Worm (Caenorhabditis elegans): Measurements from ENCODE around the gene hsp-12.6.

Gene hsp-12.6

ce11 chrIV:9467418-9467817, 20.4 kb upstream of the hsp-12.6 start, which contains the start of gene F38E11.6:
Gene F38E11.6, minus strand, starts transcription at chrIV:9467518.
- TF ChIP-seq drap-1 (GFP tag; optimal IDR thresholded peaks at IDR 0.05): no peak
- no peak for TF ChIP-seq unc-39 (tag; optimal IDR thresholded peaks at IDR 0.05)
- TF ChIP-seq ceh-39 (tag; optimal IDR thresholded peaks at IDR 0.05): no peak
- TF ChIP-seq zip-8 (tag; optimal IDR thresholded peaks at IDR 0.05): no peak
- TF ChIP-seq ztf-11 (tag; optimal IDR thresholded peaks at IDR 0.05): no peak
- no peak for TF ChIP-seq sptf-1 (tag; optimal IDR thresholded peaks at IDR 0.05)
- TF ChIP-seq unc-120 (tag; optimal IDR thresholded peaks at IDR 0.05; ENCODE audit: poor library complexity, severe bottlenecking): no peak

ce11 chrIV:9464345-9464783, 17.3 kb upstream of the hsp-12.6 start:
- no peak for TF ChIP-seq ceh-43 (GFP tag; optimal IDR thresholded peaks at IDR 0.05)
- no peak for TF ChIP-seq nhr-28 (tag; optimal IDR thresholded peaks at IDR 0.05)
- no peak for TF ChIP-seq unc-120 (tag; optimal IDR thresholded peaks at IDR 0.05; ENCODE audit: poor library complexity, severe bottlenecking)
- TF ChIP-seq tbx-8 (GFP tag; optimal IDR thresholded peaks at IDR 0.05): no peak
- TF ChIP-seq drap-1 (GFP tag; optimal IDR thresholded peaks at IDR 0.05): no peak
- no peak for TF ChIP-seq lsy-2 (tag; optimal IDR thresholded peaks at IDR 0.05)
- no peak for TF ChIP-seq unc-62 (GFP tag; optimal IDR thresholded peaks at IDR 0.05)
- no peak for TF ChIP-seq bed-3 (GFP tag; optimal IDR thresholded peaks at IDR 0.05)
- no peak for TF ChIP-seq ztf-11 (tag; optimal IDR thresholded peaks at IDR 0.05)
- no peak for TF ChIP-seq ceh-83 (GFP tag; optimal IDR thresholded peaks at IDR 0.05)
- TF ChIP-seq zip-8 (tag; optimal IDR thresholded peaks at IDR 0.05): no peak
- no peak for TF ChIP-seq ces-1 (GFP tag; optimal IDR thresholded peaks at IDR 0.05)
- no peak for TF ChIP-seq sptf-1 (tag; optimal IDR thresholded peaks at IDR 0.05)
- no peak for TF ChIP-seq flh-1 (GFP tag; optimal IDR thresholded peaks at IDR 0.05)
- no peak for TF ChIP-seq lin-32 (GFP tag; optimal IDR thresholded peaks at IDR 0.05)
- TF ChIP-seq hlh-1 (tag; optimal IDR thresholded peaks at IDR 0.05): no peak
- TF ChIP-seq mep-1 (tag; optimal IDR thresholded peaks at IDR 0.05): no peak
- no peak for TF ChIP-seq nhr-237 (tag; optimal IDR thresholded peaks at IDR 0.05)
- TF ChIP-seq nhr-12 (tag; optimal IDR thresholded peaks at IDR 0.05): no peak
- TF ChIP-seq lin-13 (tag; optimal IDR thresholded peaks at IDR 0.05): no peak

- TF ChIP-seq pha-4 (tag; optimal IDR thresholded peaks at IDR 0.05): no peak
- peak; percentile 49 for TF ChIP-seq ces-1 (GFP tag; optimal IDR thresholded peaks at IDR 0.05)
- peak; percentile 40 for TF ChIP-seq mep-1 (tag; optimal IDR thresholded peaks at IDR 0.05)
- TF ChIP-seq tbx-8 (GFP tag; optimal IDR thresholded peaks at IDR 0.05): no peak
- TF ChIP-seq hlh-1 (tag; optimal IDR thresholded peaks at IDR 0.05): peak; percentile 27
Observed at ce11 chrIV:9459224-9459781, 12.3 kb upstream of the hsp-12.6 start, which contains the start of gene copb-2. Gene copb-2, plus strand, starts transcription at chrIV:9459731.

ce11 chrIV:9457400-9457799, 10.4 kb upstream of the hsp-12.6 start, which contains the start of gene cutl-17:
Gene cutl-17, minus strand, starts transcription at chrIV:9457500.
- no peak for TF ChIP-seq mep-1 (tag; optimal IDR thresholded peaks at IDR 0.05)
- TF ChIP-seq sptf-1 (tag; optimal IDR thresholded peaks at IDR 0.05): no peak
- TF ChIP-seq nhr-237 (tag; optimal IDR thresholded peaks at IDR 0.05): no peak
- no peak for TF ChIP-seq hlh-1 (tag; optimal IDR thresholded peaks at IDR 0.05)
- TF ChIP-seq blmp-1 (tag; optimal IDR thresholded peaks at IDR 0.05): no peak
- TF ChIP-seq M03D4.4 (tag; optimal IDR thresholded peaks at IDR 0.05): no peak
- TF ChIP-seq tbx-8 (GFP tag; optimal IDR thresholded peaks at IDR 0.05): no peak
- no peak for TF ChIP-seq mls-2 (tag; optimal IDR thresholded peaks at IDR 0.05)
- TF ChIP-seq unc-120 (tag; optimal IDR thresholded peaks at IDR 0.05; ENCODE audit: poor library complexity, severe bottlenecking): no peak
- no peak for TF ChIP-seq ceh-43 (GFP tag; optimal IDR thresholded peaks at IDR 0.05)
- TF ChIP-seq ceh-39 (tag; optimal IDR thresholded peaks at IDR 0.05): no peak
- TF ChIP-seq flh-1 (GFP tag; optimal IDR thresholded peaks at IDR 0.05): no peak
- no peak for TF ChIP-seq nhr-12 (tag; optimal IDR thresholded peaks at IDR 0.05)
- TF ChIP-seq nhr-28 (tag; optimal IDR thresholded peaks at IDR 0.05): no peak

- TF ChIP-seq nhr-237 (tag; optimal IDR thresholded peaks at IDR 0.05) (no peak), nhr-76 (tag; optimal IDR thresholded peaks at IDR 0.05) (no peak), nhr-28 (tag; optimal IDR thresholded peaks at IDR 0.05) (no peak), tbx-8 (GFP tag; optimal IDR thresholded peaks at IDR 0.05) (no peak), mab-5 (tag; optimal IDR thresholded peaks at IDR 0.05) (no peak), snpc-4 (tag; optimal IDR thresholded peaks at IDR 0.05) (no peak), sptf-1 (tag; optimal IDR thresholded peaks at IDR 0.05) (no peak), lin-13 (tag; optimal IDR thresholded peaks at IDR 0.05) (no peak), unc-39 (tag; optimal IDR thresholded peaks at IDR 0.05) (no peak), ztf-11 (tag; optimal IDR thresholded peaks at IDR 0.05) (no peak), ces-1 (GFP tag; optimal IDR thresholded peaks at IDR 0.05) (no peak), ceh-43 (GFP tag; optimal IDR thresholded peaks at IDR 0.05) (no peak), blmp-1 (tag; optimal IDR thresholded peaks at IDR 0.05) (no peak), cnd-1 (tag; optimal IDR thresholded peaks at IDR 0.05) (no peak), lsy-2 (tag; optimal IDR thresholded peaks at IDR 0.05) (no peak), elt-1 (tag; optimal IDR thresholded peaks at IDR 0.05; ENCODE audit: borderline replicate concordance, insufficient read depth) (no peak), nhr-2 (tag; optimal IDR thresholded peaks at IDR 0.05) (no peak), hlh-1 (tag; optimal IDR thresholded peaks at IDR 0.05) (no peak), ham-2 (GFP tag; optimal IDR thresholded peaks at IDR 0.05) (no peak)
Observed at ce11 chrIV:9451816-9452215, 4.8 kb upstream of the hsp-12.6 start.
